Fruit fly (Drosophila melanogaster) whole organism, embryonic: ENCODE measurements around the gene CG7985.
A peak's percentile ranks its signal among the peaks of the same experiment; 100 is the strongest.

Experiments
- Atf3 ChIP-seq: fragments of 200-800 bp; sonication (Bioruptor generic); optimal IDR thresholded peaks from 3 replicates; lab custom pipeline; 2016; ENCODE audit warnings: missing biosample characterization, missing genetic modification characterization
- BtbVII ChIP-seq: fragments of 200-800 bp; sonication (Bioruptor generic); optimal IDR thresholded peaks from 3 replicates; lab custom pipeline; 2017; ENCODE audit warnings: missing biosample characterization, mild to moderate bottlenecking, missing genetic modification characterization
- CG10366 ChIP-seq: fragments of 200-800 bp; sonication (Bioruptor generic); IDR thresholded peaks from 2 replicates; pipeline ENCODE4 v1.3.6; 2022; ENCODE audit warnings: missing biosample characterization, missing genetic modification characterization
- CG10462 ChIP-seq: fragments of 200-800 bp; sonication (Bioruptor generic); optimal IDR thresholded peaks from 2 replicates; lab custom pipeline; 2016; ENCODE audit warnings: missing biosample characterization, missing genetic modification characterization
- CG11398 ChIP-seq: fragments of 200-800 bp; sonication (Bioruptor generic); optimal IDR thresholded peaks from 2 replicates; lab custom pipeline; 2016; ENCODE audit warnings: missing biosample characterization, missing genetic modification characterization
- CG11723 ChIP-seq: fragments of 200-800 bp; sonication (Bioruptor generic); optimal IDR thresholded peaks from 2 replicates; lab custom pipeline; 2017; ENCODE audit warnings: missing biosample characterization, mild to moderate bottlenecking, missing genetic modification characterization
- CG15073 ChIP-seq: fragments of 200-800 bp; sonication (Bioruptor generic); optimal IDR thresholded peaks from 2 replicates; lab custom pipeline; 2016; ENCODE audit warnings: missing biosample characterization, missing genetic modification characterization
- CG1602 ChIP-seq: fragments of 200-800 bp; sonication (Bioruptor generic); optimal IDR thresholded peaks from 3 replicates; lab custom pipeline; 2016; ENCODE audit warnings: missing biosample characterization, missing genetic modification characterization
- CG1647 ChIP-seq: fragments of 200-800 bp; sonication (Bioruptor generic); optimal IDR thresholded peaks from 3 replicates; lab custom pipeline; 2016; ENCODE audit warnings: missing biosample characterization, missing genetic modification characterization
- CG17612 ChIP-seq: fragments of 200-800 bp; sonication (Bioruptor generic); IDR thresholded peaks from 2 replicates; pipeline ENCODE4 v1.3.6; 2022; ENCODE audit warnings: missing biosample characterization, missing genetic modification characterization
- CG17912 ChIP-seq: fragments of 200-800 bp; sonication (Bioruptor generic); optimal IDR thresholded peaks from 2 replicates; lab custom pipeline; 2018; ENCODE audit warnings: missing biosample characterization, mild to moderate bottlenecking, missing genetic modification characterization
- CG18476 ChIP-seq: fragments of 200-800 bp; sonication (Bioruptor generic); optimal IDR thresholded peaks from 2 replicates; lab custom pipeline; 2016; ENCODE audit warnings: missing biosample characterization, mild to moderate bottlenecking, missing genetic modification characterization
- CG2120 ChIP-seq: fragments of 200-800 bp; sonication (Bioruptor generic); optimal IDR thresholded peaks from 3 replicates; lab custom pipeline; 2016; ENCODE audit warnings: missing biosample characterization, missing genetic modification characterization
- CG32772 ChIP-seq: fragments of 200-800 bp; sonication (Bioruptor generic); IDR thresholded peaks from 2 replicates; pipeline ENCODE4 v1.3.6; 2022; ENCODE audit warnings: missing biosample characterization, missing genetic modification characterization
- CG3407 ChIP-seq: fragments of 200-800 bp; sonication (Bioruptor generic); optimal IDR thresholded peaks from 2 replicates; lab custom pipeline; 2018; ENCODE audit warnings: missing biosample characterization, mild to moderate bottlenecking, missing genetic modification characterization
- CG3726 ChIP-seq: fragments of 200-800 bp; sonication (Bioruptor generic); IDR thresholded peaks from 3 replicates; pipeline ENCODE4, ENCODE4 v1.3.6; 2022; ENCODE audit warnings: missing biosample characterization, missing genetic modification characterization
- CG42726 ChIP-seq: fragments of 200-800 bp; sonication (Bioruptor generic); IDR thresholded peaks from 2 replicates; pipeline ENCODE4 v1.3.6; 2022; ENCODE audit warnings: missing biosample characterization, missing genetic modification characterization; ENCODE audit not compliant: partially characterized antibody
- CG4820 ChIP-seq: fragments of 200-800 bp; sonication (Bioruptor generic); optimal IDR thresholded peaks from 3 replicates; lab custom pipeline; 2016; ENCODE audit warnings: missing biosample characterization, missing genetic modification characterization
- CG6683 ChIP-seq: fragments of 200-800 bp; sonication (Bioruptor generic); optimal IDR thresholded peaks from 2 replicates; lab custom pipeline; 2017; ENCODE audit warnings: missing biosample characterization, mild to moderate bottlenecking, missing genetic modification characterization, missing genetic modification reagents
- CG7928 ChIP-seq: fragments of 200-800 bp; sonication (Bioruptor generic); optimal IDR thresholded peaks from 2 replicates; lab custom pipeline; 2017; ENCODE audit warnings: missing biosample characterization, mild to moderate bottlenecking, missing genetic modification characterization
- CG9437 ChIP-seq: fragments of 200-800 bp; sonication (Bioruptor generic); optimal IDR thresholded peaks from 2 replicates; lab custom pipeline; 2018; ENCODE audit warnings: missing biosample characterization, mild to moderate bottlenecking, missing genetic modification characterization
- CG9609 ChIP-seq: fragments of 200-800 bp; sonication (Bioruptor generic); optimal IDR thresholded peaks from 3 replicates; lab custom pipeline; 2016; ENCODE audit warnings: missing biosample characterization, missing genetic modification characterization
- CG9876 ChIP-seq: fragments of 200-800 bp; sonication (Bioruptor generic); optimal IDR thresholded peaks from 2 replicates; lab custom pipeline; 2016; ENCODE audit warnings: missing biosample characterization, missing genetic modification characterization
- Dref ChIP-seq: fragments of 200-800 bp; sonication (Bioruptor generic); IDR thresholded peaks from 2 replicates; pipeline ENCODE4 v1.3.6; 2022; ENCODE audit warnings: missing biosample characterization, missing genetic modification characterization
- E2f1 ChIP-seq: fragments of 200-800 bp; sonication (Bioruptor generic); IDR thresholded peaks from 2 replicates; pipeline ENCODE4 v1.3.6; 2022; ENCODE audit warnings: missing biosample characterization, missing genetic modification characterization
- Lhr ChIP-seq: fragments of 200-800 bp; sonication (Bioruptor generic); optimal IDR thresholded peaks from 3 replicates; lab custom pipeline; 2017; ENCODE audit warnings: mild to moderate bottlenecking, missing biosample characterization, missing genetic modification reagents, missing genetic modification characterization
- Max ChIP-seq: fragments of 200-800 bp; sonication (Bioruptor generic); optimal IDR thresholded peaks from 2 replicates; lab custom pipeline; 2016; ENCODE audit warnings: missing biosample characterization, mild to moderate bottlenecking, missing genetic modification characterization
- Med ChIP-seq: fragments of 200-800 bp; sonication (Bioruptor generic); peaks from one replicate; lab custom pipeline; 2016; ENCODE audit warnings: missing biosample characterization, missing genetic modification characterization, mild to moderate bottlenecking, inconsistent platforms, moderate library complexity
- Meics ChIP-seq: fragments of 200-800 bp; sonication (Bioruptor generic); optimal IDR thresholded peaks from 2 replicates; lab custom pipeline; 2017; ENCODE audit warnings: missing biosample characterization, mild to moderate bottlenecking, missing genetic modification characterization
- NC2α ChIP-seq: fragments of 200-800 bp; sonication (Bioruptor generic); optimal IDR thresholded peaks from 2 replicates; lab custom pipeline; 2016; ENCODE audit warnings: missing biosample characterization, missing genetic modification characterization
- NC2β ChIP-seq: fragments of 200-800 bp; sonication (Bioruptor generic); optimal IDR thresholded peaks from 2 replicates; lab custom pipeline; 2016; ENCODE audit warnings: missing biosample characterization, missing genetic modification characterization
- Spps ChIP-seq: fragments of 200-800 bp; sonication (Bioruptor generic); optimal IDR thresholded peaks from 2 replicates; lab custom pipeline; 2018; ENCODE audit warnings: missing biosample characterization, mild to moderate bottlenecking, missing genetic modification characterization
- ac ChIP-seq: fragments of 200-800 bp; sonication (Bioruptor generic); optimal IDR thresholded peaks from 3 replicates; lab custom pipeline; 2017; ENCODE audit warnings: missing biosample characterization, mild to moderate bottlenecking, missing genetic modification characterization
- ase ChIP-seq: fragments of 200-800 bp; sonication (Bioruptor generic); IDR thresholded peaks from 3 replicates; pipeline ENCODE4 v1.3.6; 2022; ENCODE audit warnings: missing biosample characterization, missing genetic modification characterization
- ems ChIP-seq: fragments of 200-800 bp; sonication (Bioruptor generic); optimal IDR thresholded peaks from 3 replicates; lab custom pipeline; 2016; ENCODE audit warnings: missing biosample characterization, missing genetic modification characterization
- grn ChIP-seq: fragments of 200-800 bp; sonication (Bioruptor generic); optimal IDR thresholded peaks from 3 replicates; lab custom pipeline; 2017; ENCODE audit warnings: missing biosample characterization, missing genetic modification characterization
- hkb ChIP-seq, 2 experiments: fragments of 200-800 bp in 1 of 2; fragments of >200 bp in 1 of 2; sonication (Bioruptor generic) in 1 of 2; IDR thresholded peaks in 1 of 2; optimal IDR thresholded peaks in 1 of 2; 2 replicates each; pipeline versions ENCODE4 v1.3.6 to Lab custom; 2017 to 2022; ENCODE audit warnings: missing biosample characterization in 1 of 2, missing genetic modification characterization in 1 of 2
- lab ChIP-seq: fragments of 200-800 bp; sonication (Bioruptor generic); optimal IDR thresholded peaks from 3 replicates; lab custom pipeline; 2017; ENCODE audit warnings: missing biosample characterization, missing genetic modification characterization, mild to moderate bottlenecking, moderate library complexity, missing genetic modification reagents
- org-1 ChIP-seq: fragments of 200-800 bp; sonication (Bioruptor generic); optimal IDR thresholded peaks from 2 replicates; lab custom pipeline; 2017; ENCODE audit warnings: missing biosample characterization, missing genetic modification characterization
- pnt ChIP-seq: fragments of 200-800 bp; sonication (Bioruptor generic); optimal IDR thresholded peaks from 3 replicates; lab custom pipeline; 2016; ENCODE audit warnings: missing biosample characterization, missing genetic modification characterization
- scrt ChIP-seq: fragments of 200-800 bp; sonication (Bioruptor generic); optimal IDR thresholded peaks from 2 replicates; lab custom pipeline; 2018; ENCODE audit warnings: missing biosample characterization, mild to moderate bottlenecking, missing genetic modification characterization, moderate library complexity
- sima ChIP-seq: fragments of 200-800 bp; sonication (Bioruptor generic); optimal IDR thresholded peaks from 2 replicates; lab custom pipeline; 2016; ENCODE audit warnings: missing biosample characterization, missing genetic modification characterization
- slou ChIP-seq: fragments of 200-800 bp; sonication (Bioruptor generic); optimal IDR thresholded peaks from 3 replicates; lab custom pipeline; 2016; ENCODE audit warnings: missing biosample characterization, missing genetic modification characterization
- slp2 ChIP-seq: fragments of 200-800 bp; sonication (Bioruptor generic); optimal IDR thresholded peaks from 2 replicates; lab custom pipeline; 2016; ENCODE audit warnings: missing biosample characterization, missing genetic modification characterization
- tin ChIP-seq: fragments of 200-800 bp; sonication (Bioruptor generic); optimal IDR thresholded peaks from 3 replicates; lab custom pipeline; 2016; ENCODE audit warnings: missing biosample characterization, missing genetic modification characterization
- toy ChIP-seq: fragments of 200-800 bp; sonication (Bioruptor generic); IDR thresholded peaks from 2 replicates; pipeline ENCODE4 v1.3.6; 2022; ENCODE audit warnings: missing biosample characterization, missing genetic modification characterization
- tup ChIP-seq: fragments of 200-800 bp; sonication (Bioruptor generic); optimal IDR thresholded peaks from 2 replicates; lab custom pipeline; 2016; ENCODE audit warnings: missing biosample characterization, mild to moderate bottlenecking, missing genetic modification characterization, moderate library complexity
- zfh1 ChIP-seq: fragments of 200-800 bp; sonication (Bioruptor generic); IDR thresholded peaks from 3 replicates; pipeline ENCODE4 v1.3.6; 2022; ENCODE audit warnings: missing biosample characterization, missing genetic modification characterization

Gene CG7985

DNA sequence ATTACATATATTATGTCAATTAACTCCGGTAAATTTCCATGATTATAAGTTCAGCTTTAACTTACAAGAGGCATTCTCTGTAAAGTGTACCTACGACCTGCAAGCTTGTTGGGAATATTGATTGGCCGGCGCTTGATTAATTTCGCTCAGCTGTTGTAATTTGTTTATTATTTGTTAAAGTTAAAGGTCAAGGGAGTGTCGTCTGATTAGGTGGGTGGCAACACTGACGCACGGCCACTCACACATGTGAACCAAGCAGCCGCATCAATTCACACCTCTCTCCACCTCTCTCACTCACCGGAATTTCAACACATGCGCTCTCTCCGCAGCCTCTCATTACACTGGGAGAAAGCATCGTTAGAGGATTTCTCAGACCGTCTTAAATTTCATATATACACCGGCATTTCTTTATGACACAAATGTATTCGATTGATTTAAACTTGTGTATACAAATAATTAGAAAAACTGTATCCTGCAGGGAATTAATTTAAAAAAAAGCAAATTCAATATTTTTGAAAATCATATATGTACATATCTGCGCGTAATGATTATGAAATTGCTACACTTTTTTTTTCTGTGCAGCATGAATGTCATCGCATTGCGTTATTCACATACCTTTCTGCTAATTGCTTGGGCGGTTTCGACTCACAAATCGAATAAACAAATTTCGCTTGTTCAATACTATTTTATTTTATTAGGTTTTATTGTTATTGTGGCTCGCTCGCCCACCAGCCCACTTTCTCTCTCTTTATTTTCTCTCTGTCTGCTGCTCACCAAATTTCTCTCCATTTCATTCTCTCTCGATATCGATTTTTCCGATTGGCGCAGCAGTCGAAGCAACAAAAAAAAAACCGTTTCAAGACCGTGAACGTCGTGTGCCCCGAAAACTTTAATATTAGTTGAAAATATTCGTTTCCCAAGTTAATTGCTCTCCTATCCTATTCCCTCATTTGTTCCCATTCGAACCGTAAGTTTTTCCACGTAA, 27.4 kb upstream of the CG7985 start (continued):
- TF ChIP-seq CG42726 (GFP tag; lab: Robert Waterston, UW) = no peak
- TF ChIP-seq CG18476 (GFP tag; lab: Kevin White, UChicago) = peak; percentile 93
- TF ChIP-seq CG17612 = peak; percentile 71
- TF ChIP-seq CG32772 (GFP tag; lab: Robert Waterston, UW) = peak; percentile 89
- peak; percentile 63 for TF ChIP-seq CG15073 (GFP tag; lab: Kevin White, UChicago)
- peak; percentile 81 for TF ChIP-seq CG1647
- TF ChIP-seq CG11398 (GFP tag; lab: Kevin White, UChicago) = peak; percentile 86
- peak; percentile 93 for TF ChIP-seq CG9609 (GFP tag; lab: Kevin White, UChicago)
- peak; percentile 92 for TF ChIP-seq zfh1
- peak; percentile 93 for TF ChIP-seq CG10462 (GFP tag; lab: Kevin White, UChicago)
- TF ChIP-seq Dref = peak; percentile 38; the same call in 1 of the 2 replicates
- peak; percentile 94 for TF ChIP-seq Meics (GFP tag; lab: Kevin White, UChicago)
- peak; percentile 40 for TF ChIP-seq CG17912
- TF ChIP-seq CG9437 (GFP tag; lab: Kevin White, UChicago) = peak; percentile 92
- TF ChIP-seq CG7928 = peak; percentile 56
- peak; percentile 82 for TF ChIP-seq CG10366 (GFP tag; lab: Robert Waterston, UW)
- peak; percentile 88 for TF ChIP-seq Atf3
- peak; percentile 86 for TF ChIP-seq CG9876 (GFP tag; lab: Kevin White, UChicago)
- peak; percentile 92 for TF ChIP-seq tin (GFP tag; lab: Kevin White, UChicago)
- TF ChIP-seq CG4820 (GFP tag; lab: Kevin White, UChicago) = peak; percentile 93
- peak; percentile 86 for TF ChIP-seq slou (GFP tag; lab: Kevin White, UChicago)
- TF ChIP-seq NC2β (GFP tag; lab: Kevin White, UChicago) = peak; percentile 88
- peak; percentile 93 for TF ChIP-seq Max (GFP tag; lab: Kevin White, UChicago)
- peak; percentile 92 for TF ChIP-seq BtbVII (GFP tag; lab: Kevin White, UChicago)
- peak; percentile 59 for TF ChIP-seq tup
- TF ChIP-seq toy = 0 out of 2 replicates have a peak, but pooled peaks have one; percentile 32
- TF ChIP-seq slp2 = peak; percentile 90
- TF ChIP-seq ase = peak; percentile 82
- peak; percentile 89 for TF ChIP-seq scrt (GFP tag; lab: Kevin White, UChicago)
- peak; percentile 86 for TF ChIP-seq E2f1 (GFP tag; lab: Robert Waterston, UW)
- TF ChIP-seq org-1 = peak; percentile 94
- TF ChIP-seq NC2α (GFP tag; lab: Kevin White, UChicago) = peak; percentile 88
- TF ChIP-seq ac (GFP tag; lab: Kevin White, UChicago) = peak; percentile 78
- peak; percentile 58 for TF ChIP-seq sima (GFP tag; lab: Kevin White, UChicago)
- TF ChIP-seq hkb (optimal IDR thresholded peaks at IDR 0.05; lab: Kevin White, UChicago) = no peak
- TF ChIP-seq hkb (GFP tag; IDR thresholded peaks at IDR 0.05; lab: Robert Waterston, UW) = peak; percentile 90
- TF ChIP-seq CG2120 (GFP tag; lab: Kevin White, UChicago) = peak; percentile 94
- TF ChIP-seq Lhr (GFP tag; lab: Kevin White, UChicago) = peak; percentile 74
- TF ChIP-seq ems (GFP tag; lab: Kevin White, UChicago) = peak; percentile 80
- TF ChIP-seq Med = peak; percentile 94
- peak; percentile 48 for TF ChIP-seq grn (GFP tag; lab: Kevin White, UChicago)
- peak; percentile 93 for TF ChIP-seq CG1602 (GFP tag; lab: Kevin White, UChicago)
- peak; percentile 95 for TF ChIP-seq lab
- TF ChIP-seq CG3407 (GFP tag; lab: Kevin White, UChicago) = peak; percentile 88
- TF ChIP-seq Spps (tag; lab: Kevin White, UChicago) = peak; percentile 82
- TF ChIP-seq pnt (GFP tag; lab: Kevin White, UChicago) = peak; percentile 71
- peak; percentile 89 for TF ChIP-seq CG11723 (GFP tag; lab: Kevin White, UChicago)
- TF ChIP-seq CG6683 (GFP tag; lab: Kevin White, UChicago) = peak; percentile 90
- TF ChIP-seq CG3726 (GFP tag; lab: Robert Waterston, UW) = peak; percentile 72
